Worm (Caenorhabditis elegans): Measurements from ENCODE around the gene ZK742.4.

Gene ZK742.4

ce11 chrV:7777098-7777497, 34.5 kb downstream of the ZK742.4 start, which contains the start of gene C26F1.3 (continued):
- TF ChIP-seq ctbp-1 (GFP tag; IDR thresholded peaks at IDR 0.05) (no peak), ces-1 (GFP tag; optimal IDR thresholded peaks at IDR 0.05) (no peak), fos-1 (tag; optimal IDR thresholded peaks at IDR 0.05) (no peak), snpc-1.2 (GFP tag; IDR thresholded peaks at IDR 0.05) (peak; percentile 12; the same call in 1 of the 2 replicates), daf-8 (GFP tag; IDR thresholded peaks at IDR 0.05) (no peak), nhr-11 (tag; optimal IDR thresholded peaks at IDR 0.05) (no peak), nhr-25 (tag; optimal IDR thresholded peaks at IDR 0.05; ENCODE audit: borderline replicate concordance, insufficient read depth) (no peak), F49E8.2 (tag; optimal IDR thresholded peaks at IDR 0.05; ENCODE audit: borderline replicate concordance) (no peak), lir-3 (tag; optimal IDR thresholded peaks at IDR 0.05) (no peak), T20F7.1 (GFP tag; optimal IDR thresholded peaks at IDR 0.05) (no peak), nhr-48 (tag; optimal IDR thresholded peaks at IDR 0.05) (no peak), jun-1 (tag; optimal IDR thresholded peaks at IDR 0.05) (no peak), daf-16 (GFP tag; optimal IDR thresholded peaks at IDR 0.05) (no peak), daf-16 (tag; optimal IDR thresholded peaks at IDR 0.05) (no peak), ceh-32 (tag; optimal IDR thresholded peaks at IDR 0.05; ENCODE audit: poor library complexity) (no peak), mxl-3 (GFP tag; optimal IDR thresholded peaks at IDR 0.05) (no peak), mxl-2 (GFP tag; conservative IDR thresholded peaks at IDR 0.05) (no peak), lin-38 (GFP tag; IDR thresholded peaks at IDR 0.05) (peak; percentile 29; the same call in 1 of the 2 replicates), zip-11 (GFP tag; IDR thresholded peaks at IDR 0.05) (no peak), Y75B8A.6 (GFP tag; IDR thresholded peaks at IDR 0.05) (0 out of 2 replicates have a peak, but pooled peaks have one; percentile 42), unc-62 (GFP tag; optimal IDR thresholded peaks at IDR 0.05 in 1 of 2) (no peak), unc-62 (tag; optimal IDR thresholded peaks at IDR 0.05) (no peak), rbr-2 (tag; optimal IDR thresholded peaks at IDR 0.05) (no peak), nhr-10 (tag; optimal IDR thresholded peaks at IDR 0.05) (no peak), tag-97 (GFP tag; IDR thresholded peaks at IDR 0.05) (no peak), pqm-1 (tag; optimal IDR thresholded peaks at IDR 0.05) (no peak), pha-4 (GFP tag; IDR thresholded peaks at IDR 0.05) (no peak), pha-4 (tag; optimal IDR thresholded peaks at IDR 0.05) (no peak), nhr-111 (GFP tag; optimal IDR thresholded peaks at IDR 0.05) (no peak), ztf-7 (tag; optimal IDR thresholded peaks at IDR 0.05) (no peak), lin-13 (GFP tag; optimal IDR thresholded peaks at IDR 0.05) (no peak), ceh-62 (tag; optimal IDR thresholded peaks at IDR 0.05) (no peak), mes-2 (tag; optimal IDR thresholded peaks at IDR 0.05; ENCODE audit: poor library complexity, severe bottlenecking) (peak; percentile 4), nhr-77 (tag; optimal IDR thresholded peaks at IDR 0.05) (no peak), tra-1 (GFP tag; IDR thresholded peaks at IDR 0.05) (no peak), hif-1 (tag; optimal IDR thresholded peaks at IDR 0.05) (no peak), Y48G9A.11 (GFP tag; IDR thresholded peaks at IDR 0.05) (no peak), aha-1 (tag) (no peak), duxl-1 (tag; optimal IDR thresholded peaks at IDR 0.05; ENCODE audit: poor library complexity) (no peak), saeg-2 (GFP tag; IDR thresholded peaks at IDR 0.05) (no peak), spr-3 (GFP tag; optimal IDR thresholded peaks at IDR 0.05) (no peak), php-3 (GFP tag; IDR thresholded peaks at IDR 0.05) (no peak), egl-43 (GFP tag; IDR thresholded peaks at IDR 0.05) (no peak), F44E2.7 (GFP tag; IDR thresholded peaks at IDR 0.05) (no peak), zfp-2 (tag; optimal IDR thresholded peaks at IDR 0.05) (no peak), nhr-76 (tag; optimal IDR thresholded peaks at IDR 0.05) (no peak), mdt-29 (GFP tag; IDR thresholded peaks at IDR 0.05) (0 out of 2 replicates have a peak, but pooled peaks have one; percentile 16), egl-27 (tag; optimal IDR thresholded peaks at IDR 0.05) (no peak), ama-1 (optimal IDR thresholded peaks at IDR 0.05) (peak; percentile 60), hlh-11 (tag; optimal IDR thresholded peaks at IDR 0.05) (no peak), lin-29 (GFP tag; IDR thresholded peaks at IDR 0.05) (no peak), ceh-20 (GFP tag; IDR thresholded peaks at IDR 0.05) (no peak)
